Fruit fly (Drosophila melanogaster) whole organism, pupa: ENCODE data around the gene cerv.

ENCODE experiments used
- CG10348 ChIP-seq: fragments of 200-800 bp; sonication (Bioruptor generic); IDR thresholded peaks from 2 replicates; pipeline ENCODE4 v1.3.6; 2022; ENCODE audit warnings: missing biosample characterization, missing genetic modification characterization
- CG14655 ChIP-seq: fragments of 200-800 bp; sonication (Bioruptor generic); optimal IDR thresholded peaks from 3 replicates; lab custom pipeline; 2017; ENCODE audit warnings: mild to moderate bottlenecking, missing biosample characterization, missing genetic modification reagents, missing genetic modification characterization
- CG15710 ChIP-seq: fragments of 200-800 bp; sonication (Bioruptor generic); optimal IDR thresholded peaks from 2 replicates; lab custom pipeline; 2018; ENCODE audit warnings: missing biosample characterization, mild to moderate bottlenecking, missing genetic modification characterization, moderate library complexity
- CG17806 ChIP-seq: fragments of 200-800 bp; sonication (Bioruptor generic); optimal IDR thresholded peaks from 2 replicates; lab custom pipeline; 2018; ENCODE audit warnings: missing biosample characterization, mild to moderate bottlenecking, missing genetic modification characterization, moderate library complexity
- CG32121 ChIP-seq: fragments of 200-800 bp; sonication (Bioruptor generic); IDR thresholded peaks from 2 replicates; pipeline ENCODE4 v1.3.6; 2022; ENCODE audit warnings: missing biosample characterization, missing genetic modification characterization
- CG34367 ChIP-seq: fragments of 200-800 bp; sonication (Bioruptor generic); optimal IDR thresholded peaks from 2 replicates; lab custom pipeline; 2018; ENCODE audit warnings: missing biosample characterization, mild to moderate bottlenecking, missing genetic modification characterization
- CG4496 ChIP-seq: fragments of 200-800 bp; sonication (Bioruptor generic); IDR thresholded peaks from 3 replicates; pipeline ENCODE4 v1.3.6; 2022; ENCODE audit warnings: missing biosample characterization, missing genetic modification characterization
- CG9948 ChIP-seq: fragments of 200-800 bp; sonication (Bioruptor generic); optimal IDR thresholded peaks from 2 replicates; lab custom pipeline; 2018; ENCODE audit warnings: missing biosample characterization, mild to moderate bottlenecking, missing genetic modification characterization, moderate library complexity
- D1 ChIP-seq: fragments of 200-800 bp; sonication (Bioruptor generic); optimal IDR thresholded peaks from 2 replicates; lab custom pipeline; 2018; ENCODE audit warnings: missing biosample characterization, mild to moderate bottlenecking, missing genetic modification characterization, moderate library complexity
- Pif1A ChIP-seq: fragments of 200-800 bp; sonication (Bioruptor generic); optimal IDR thresholded peaks from 3 replicates; lab custom pipeline; 2016; ENCODE audit warnings: missing biosample characterization, missing genetic modification characterization
- Pif1B ChIP-seq: fragments of 200-800 bp; sonication (Bioruptor generic); optimal IDR thresholded peaks from 3 replicates; lab custom pipeline; 2016; ENCODE audit warnings: missing biosample characterization, missing genetic modification characterization
- Snoo ChIP-seq: fragments of 200-800 bp; sonication (Bioruptor generic); optimal IDR thresholded peaks from 3 replicates; lab custom pipeline; 2017; ENCODE audit warnings: missing biosample characterization, mild to moderate bottlenecking, missing genetic modification characterization, inconsistent platforms
- gl ChIP-seq: fragments of 200-800 bp; sonication (Bioruptor generic); optimal IDR thresholded peaks from 2 replicates; lab custom pipeline; 2018; ENCODE audit warnings: missing biosample characterization, mild to moderate bottlenecking, missing genetic modification characterization
- rn ChIP-seq: fragments of 200-800 bp; sonication (Bioruptor generic); IDR thresholded peaks from 2 replicates; pipeline ENCODE4 v1.3.6; 2022; ENCODE audit warnings: missing biosample characterization, missing genetic modification characterization

DNA sequence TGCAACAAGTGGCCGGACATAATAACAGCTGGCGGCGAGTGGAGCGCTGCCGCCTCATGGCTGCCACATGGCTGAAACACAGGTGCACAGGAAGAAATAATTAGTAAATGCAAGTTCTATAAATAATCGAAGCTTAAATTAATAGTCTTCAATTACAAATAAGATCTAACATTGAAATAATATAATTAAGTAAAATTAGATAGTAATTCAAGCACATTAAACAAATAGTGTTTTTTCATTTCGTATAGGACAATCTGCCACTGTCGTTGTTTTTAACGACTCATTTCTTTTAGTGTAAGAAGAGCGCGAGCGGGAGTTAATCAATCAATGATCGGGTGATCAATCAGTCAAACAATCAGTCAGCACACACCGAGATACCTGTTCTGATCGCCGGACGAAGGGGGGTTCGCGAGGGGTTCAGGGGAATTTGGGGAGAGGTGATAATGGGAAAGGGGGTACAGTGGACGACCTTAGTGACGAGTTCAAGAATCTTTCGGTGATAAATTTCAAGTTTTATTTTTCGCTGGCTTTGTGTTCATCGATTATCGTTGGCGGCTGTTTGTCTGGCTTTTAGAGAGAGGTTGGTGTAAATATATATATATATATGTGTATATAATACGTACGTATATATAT lies 38.0 kb downstream of the cerv start:
- no peak for TF ChIP-seq Pif1A
- no peak for TF ChIP-seq CG9948
- no peak for TF ChIP-seq D1 (tag; lab: Kevin White, UChicago)
- no peak for TF ChIP-seq Snoo (tag; lab: Kevin White, UChicago)
- TF ChIP-seq CG34367: no peak
- no peak for TF ChIP-seq Pif1B (GFP tag; lab: Kevin White, UChicago)
- no peak for TF ChIP-seq CG17806 (tag; lab: Kevin White, UChicago)
- TF ChIP-seq CG14655 (GFP tag; lab: Kevin White, UChicago): no peak
- no peak for TF ChIP-seq rn (GFP tag; lab: Robert Waterston, UW)
- TF ChIP-seq CG4496 (GFP tag; lab: Robert Waterston, UW): no peak
- TF ChIP-seq CG32121 (GFP tag; lab: Robert Waterston, UW): no peak
- TF ChIP-seq CG10348 (GFP tag; lab: Robert Waterston, UW): no peak
- TF ChIP-seq gl (tag; lab: Kevin White, UChicago): no peak
- peak; percentile 0 for TF ChIP-seq CG15710 (tag; lab: Kevin White, UChicago)
